Worm (Caenorhabditis elegans) whole organism, midembryonic: ENCODE data around the gene irld-63.

Experiments
- T22C8.4 ChIP-seq: fragments of 200-800 bp; sonication (Bioruptor generic); IDR thresholded peaks from 2 replicates; pipeline ENCODE4 v1.3.6; 2022; ENCODE audit warnings: missing genetic modification characterization, missing compliant biosample characterization
- cog-1 ChIP-seq: sonication (generic microtip); optimal IDR thresholded peaks from 2 replicates; lab custom pipeline; 2016; ENCODE audit warnings: missing genetic modification characterization, missing compliant biosample characterization
- flt-1 ChIP-seq: fragments of 200-800 bp; sonication (Bioruptor generic); IDR thresholded peaks from 2 replicates; pipeline ENCODE4 v1.3.6; 2022; ENCODE audit warnings: missing genetic modification characterization, missing compliant biosample characterization
- med-1 ChIP-seq: sonication (generic microtip); optimal IDR thresholded peaks from 2 replicates; lab custom pipeline; 2017; ENCODE audit warnings: missing genetic modification characterization, mild to moderate bottlenecking, missing compliant biosample characterization, antibody characterized with exemption, missing genetic modification reagents; ENCODE audit not compliant: insufficient read depth
- ref-1 ChIP-seq: fragments of 200-800 bp; sonication (Bioruptor generic); conservative IDR thresholded peaks from 2 replicates; pipeline ENCODE4 v1.3.6; 2022; ENCODE audit warnings: missing genetic modification reagents, missing genetic modification characterization, missing compliant biosample characterization
- tab-1 ChIP-seq: fragments of 200-800 bp; sonication (Bioruptor generic); IDR thresholded peaks from 2 replicates; pipeline ENCODE4 v1.3.6; 2022; ENCODE audit warnings: missing genetic modification characterization, missing compliant biosample characterization
- ztf-23 ChIP-seq: fragments of 200-800 bp; sonication (Bioruptor generic); IDR thresholded peaks from 2 replicates; pipeline ENCODE4 v1.3.6; 2022; ENCODE audit warnings: missing genetic modification reagents, missing genetic modification characterization, missing compliant biosample characterization
- ztf-29 ChIP-seq: fragments of 200-800 bp; sonication (Bioruptor generic); IDR thresholded peaks from 2 replicates; pipeline ENCODE4 v1.3.6; 2022; ENCODE audit warnings: missing genetic modification reagents, missing genetic modification characterization, missing compliant biosample characterization

ce11 chrII:2923617-2924016 is 6.9 kb upstream of the irld-63 start, which contains the start of gene ZK355.2:
- TF ChIP-seq T22C8.4 (GFP tag; lab: Robert Waterston, UW) (no peak), tab-1 (no peak), ztf-23 (GFP tag; lab: Robert Waterston, UW) (no peak), ref-1 (GFP tag; lab: Robert Waterston, UW) (no peak), flt-1 (GFP tag; lab: Robert Waterston, UW) (no peak), med-1 (GFP tag; lab: Kevin White, UChicago) (no peak), ztf-29 (GFP tag; lab: Robert Waterston, UW) (no peak), cog-1 (tag; lab: Kevin White, UChicago) (no peak)
